Fruit fly (Drosophila melanogaster): ENCODE results near the gene CG13305.
A peak's percentile ranks its signal among the peaks of the same experiment; 100 is the strongest.

The CG13305 gene

DNA sequence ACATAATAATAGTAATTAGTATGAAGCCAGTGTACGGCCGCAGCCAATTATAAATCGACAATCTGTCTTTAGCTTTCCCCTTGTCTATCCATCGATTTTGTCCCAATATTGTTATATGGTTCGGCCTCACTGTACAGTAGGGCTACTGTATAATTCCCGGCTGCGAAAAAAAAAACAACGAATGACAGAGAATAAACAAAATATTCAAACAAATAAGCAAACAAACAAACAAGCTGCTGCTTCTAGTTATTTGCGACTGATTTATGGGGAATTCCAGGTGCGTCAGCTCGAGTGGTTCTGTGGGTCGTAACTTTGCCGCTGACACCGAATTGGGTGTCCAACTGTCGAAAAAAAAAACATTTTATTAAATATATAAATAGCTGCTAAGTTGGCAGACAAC, 43.1 kb upstream of the CG13305 start (continued):
- TF ChIP-seq zfh1 (GFP tag; IDR thresholded peaks at IDR 0.05) = peak; percentile 42; the same call in 1 of the 3 replicates
- TF ChIP-seq CG30020 (tag; optimal IDR thresholded peaks at IDR 0.05) = no peak
- peak; percentile 55 for TF ChIP-seq schlank (tag; optimal IDR thresholded peaks at IDR 0.05)
- peak; percentile 47 for TF ChIP-seq CG9932 (GFP tag; IDR thresholded peaks at IDR 0.05)
- no peak for TF ChIP-seq z (GFP tag; IDR thresholded peaks at IDR 0.05)
- no peak for TF ChIP-seq CG10321 (GFP tag; IDR thresholded peaks at IDR 0.05)
- peak; percentile 2 for TF ChIP-seq Dek (tag; optimal IDR thresholded peaks at IDR 0.05)
- TF ChIP-seq gsb (GFP tag; IDR thresholded peaks at IDR 0.05) = peak; percentile 53
- TF ChIP-seq dmrt11E (tag; optimal IDR thresholded peaks at IDR 0.05) = no peak
- peak in 1 of 2 experiments; percentile 42 for TF ChIP-seq Pdp1 (GFP tag; optimal IDR thresholded peaks at IDR 0.05)
- TF ChIP-seq onecut (GFP tag; IDR thresholded peaks at IDR 0.05) = no peak
- TF ChIP-seq amos (GFP tag; IDR thresholded peaks at IDR 0.05; ENCODE audit: partially characterized antibody) = no peak
- peak; percentile 52; the same call in 1 of the 2 replicates for TF ChIP-seq seq (GFP tag; IDR thresholded peaks at IDR 0.05)
- peak; percentile 24 for TF ChIP-seq CG7928 (GFP tag; optimal IDR thresholded peaks at IDR 0.05)
- TF ChIP-seq tin (GFP tag; optimal IDR thresholded peaks at IDR 0.05) = no peak
- TF ChIP-seq da (GFP tag; optimal IDR thresholded peaks at IDR 0.05) = peak; percentile 9
- TF ChIP-seq pfk (GFP tag; optimal IDR thresholded peaks at IDR 0.05) = peak; percentile 23
- TF ChIP-seq Dbx (GFP tag; IDR thresholded peaks at IDR 0.05) = peak; percentile 53; the same call in 1 of the 3 replicates
- TF ChIP-seq CG34224 (GFP tag; IDR thresholded peaks at IDR 0.05; ENCODE audit: partially characterized antibody) = no peak
- no peak for TF ChIP-seq CG3163 (GFP tag; optimal IDR thresholded peaks at IDR 0.05)
- TF ChIP-seq CG34376 (GFP tag; optimal IDR thresholded peaks at IDR 0.05) = peak; percentile 7
- peak; percentile 45 for TF ChIP-seq bab2 (GFP tag; optimal IDR thresholded peaks at IDR 0.05)
- peak; percentile 11 for TF ChIP-seq nau (GFP tag; optimal IDR thresholded peaks at IDR 0.05)
- TF ChIP-seq Med (GFP tag) = peak; percentile 87
- peak; percentile 81 for TF ChIP-seq CG18599 (GFP tag; optimal IDR thresholded peaks at IDR 0.05)
- no peak for TF ChIP-seq Ets97D (GFP tag; optimal IDR thresholded peaks at IDR 0.05)
- peak; percentile 76 for TF ChIP-seq BtbVII (GFP tag; optimal IDR thresholded peaks at IDR 0.05)
- no peak for TF ChIP-seq CG2712 (tag; optimal IDR thresholded peaks at IDR 0.05)
- TF ChIP-seq CG1233 (GFP tag; optimal IDR thresholded peaks at IDR 0.05) = peak; percentile 65
- peak; percentile 31 for TF ChIP-seq CG7556 (GFP tag; optimal IDR thresholded peaks at IDR 0.05)
- peak; percentile 85 for TF ChIP-seq sd (tag; optimal IDR thresholded peaks at IDR 0.05)
- no peak for TF ChIP-seq abd-A (tag; optimal IDR thresholded peaks at IDR 0.05)
- TF ChIP-seq scrt (GFP tag; optimal IDR thresholded peaks at IDR 0.05) = peak; percentile 6
- no peak for TF ChIP-seq CG32772 (GFP tag; IDR thresholded peaks at IDR 0.05)
- TF ChIP-seq CG9437 (GFP tag; optimal IDR thresholded peaks at IDR 0.05) = no peak
- TF ChIP-seq mam (GFP tag; optimal IDR thresholded peaks at IDR 0.05) = peak; percentile 18
- no peak for TF ChIP-seq CG14667 (GFP tag; IDR thresholded peaks at IDR 0.05)
- no peak for TF ChIP-seq Hr3 (GFP tag; optimal IDR thresholded peaks at IDR 0.05)
- TF ChIP-seq ara (GFP tag; IDR thresholded peaks at IDR 0.05) = 0 out of 2 replicates have a peak, but pooled peaks have one; percentile 11
- TF ChIP-seq Sox102F (GFP tag; optimal IDR thresholded peaks at IDR 0.05) = no peak
- no peak for TF ChIP-seq lilli (GFP tag; optimal IDR thresholded peaks at IDR 0.05)
- TF ChIP-seq CG31441 (GFP tag; IDR thresholded peaks at IDR 0.05) = no peak
- TF ChIP-seq vvl (GFP tag; IDR thresholded peaks at IDR 0.05) = 0 out of 2 replicates have a peak, but pooled peaks have one; percentile 25
- peak; percentile 40 for TF ChIP-seq her (GFP tag; optimal IDR thresholded peaks at IDR 0.05)
- peak; percentile 47 for TF ChIP-seq CG9817 (tag; optimal IDR thresholded peaks at IDR 0.05)
- TF ChIP-seq ap (GFP tag; IDR thresholded peaks at IDR 0.05) = no peak
- no peak for TF ChIP-seq CG12155 (GFP tag; optimal IDR thresholded peaks at IDR 0.05)
- no peak for TF ChIP-seq CG30431 (GFP tag; optimal IDR thresholded peaks at IDR 0.05)
- no peak for TF ChIP-seq Nf-YB (GFP tag; optimal IDR thresholded peaks at IDR 0.05)
- TF ChIP-seq trh (GFP tag; optimal IDR thresholded peaks at IDR 0.05) = peak; percentile 22
- TF ChIP-seq klu (GFP tag; IDR thresholded peaks at IDR 0.05) = no peak
